Fruit fly (Drosophila melanogaster) whole organism, prepupa: Measurements from ENCODE around the gene Mst57Da.

ENCODE experiments used
- Blimp-1 ChIP-seq: fragments of 200-800 bp; sonication (Bioruptor generic); optimal IDR thresholded peaks from 3 replicates; lab custom pipeline; 2017; ENCODE audit warnings: missing biosample characterization, missing genetic modification characterization, mild to moderate bottlenecking, moderate library complexity, missing genetic modification reagents
- CG10631 ChIP-seq: fragments of 200-800 bp; sonication (Bioruptor generic); optimal IDR thresholded peaks from 2 replicates; lab custom pipeline; 2016; ENCODE audit warnings: missing biosample characterization, missing genetic modification characterization
- CG11294 ChIP-seq: fragments of 200-800 bp; sonication (Bioruptor generic); IDR thresholded peaks from 2 replicates; pipeline ENCODE4 v1.3.6; 2022; ENCODE audit warnings: missing biosample characterization, missing genetic modification characterization
- CG11762 ChIP-seq: fragments of 200-800 bp; sonication (Bioruptor generic); optimal IDR thresholded peaks from 3 replicates; lab custom pipeline; 2016; ENCODE audit warnings: missing biosample characterization, missing genetic modification characterization; ENCODE audit not compliant: insufficient read depth
- CG11902 ChIP-seq: fragments of 200-800 bp; sonication (Bioruptor generic); optimal IDR thresholded peaks from 3 replicates; lab custom pipeline; 2016; ENCODE audit warnings: missing biosample characterization, missing genetic modification characterization
- CG15336 ChIP-seq: fragments of 200-800 bp; sonication (Bioruptor generic); IDR thresholded peaks from 2 replicates; pipeline ENCODE4 v1.3.6; 2022; ENCODE audit warnings: missing biosample characterization, missing genetic modification characterization
- CG16779 ChIP-seq: fragments of 200-800 bp; sonication (Bioruptor generic); optimal IDR thresholded peaks from 3 replicates; lab custom pipeline; 2017; ENCODE audit warnings: missing biosample characterization, mild to moderate bottlenecking, missing genetic modification characterization
- CG3032 ChIP-seq: fragments of 200-800 bp; optimal IDR thresholded peaks from 2 replicates; lab custom pipeline; 2019; ENCODE audit warnings: missing biosample characterization, mild to moderate bottlenecking, missing genetic modification characterization, moderate library complexity
- CG31627 ChIP-seq: fragments of 200-800 bp; sonication (Bioruptor generic); optimal IDR thresholded peaks from 3 replicates; lab custom pipeline; 2016; ENCODE audit warnings: missing biosample characterization, missing genetic modification characterization
- CG3919 ChIP-seq: fragments of 200-800 bp; sonication (Bioruptor generic); optimal IDR thresholded peaks from 3 replicates; lab custom pipeline; 2016; ENCODE audit warnings: missing biosample characterization, missing genetic modification characterization
- CG6163 ChIP-seq: fragments of 200-800 bp; sonication (Bioruptor generic); IDR thresholded peaks from 3 replicates; pipeline ENCODE4 v1.3.6; 2022; ENCODE audit warnings: missing biosample characterization, missing genetic modification characterization
- CG6854 ChIP-seq: fragments of 200-800 bp; sonication (Bioruptor generic); optimal IDR thresholded peaks from 2 replicates; lab custom pipeline; 2017; ENCODE audit warnings: missing biosample characterization, mild to moderate bottlenecking, missing genetic modification characterization
- CG7368 ChIP-seq: fragments of 200-800 bp; sonication (Bioruptor generic); optimal IDR thresholded peaks from 3 replicates; lab custom pipeline; 2016; ENCODE audit warnings: missing biosample characterization, missing genetic modification characterization
- CG8119 ChIP-seq: fragments of 200-800 bp; sonication (Bioruptor generic); IDR thresholded peaks from 3 replicates; pipeline ENCODE4 v1.3.6; 2022; ENCODE audit warnings: missing biosample characterization, missing genetic modification characterization
- CG8319 ChIP-seq: fragments of 200-800 bp; sonication (Bioruptor generic); optimal IDR thresholded peaks from 3 replicates; lab custom pipeline; 2016; ENCODE audit warnings: missing biosample characterization, missing genetic modification characterization
- CG8632 ChIP-seq: fragments of 200-800 bp; sonication (Bioruptor generic); optimal IDR thresholded peaks from 3 replicates; lab custom pipeline; 2016; ENCODE audit warnings: missing biosample characterization, missing genetic modification characterization
- Eip75B ChIP-seq: fragments of 200-800 bp; sonication (Bioruptor generic); optimal IDR thresholded peaks from 3 replicates; lab custom pipeline; 2016; ENCODE audit warnings: missing biosample characterization, missing genetic modification characterization
- Eip78C ChIP-seq: fragments of 200-800 bp; sonication (Bioruptor generic); peaks from one replicate; lab custom pipeline; 2016; ENCODE audit warnings: missing biosample characterization, missing genetic modification characterization
- Eip93F ChIP-seq: fragments of 200-800 bp; sonication (Bioruptor generic); optimal IDR thresholded peaks from 2 replicates; lab custom pipeline; 2016; ENCODE audit warnings: missing biosample characterization, mild to moderate bottlenecking, missing genetic modification characterization
- Ets96B ChIP-seq: fragments of 200-800 bp; optimal IDR thresholded peaks from 2 replicates; lab custom pipeline; 2019; ENCODE audit warnings: missing biosample characterization, mild to moderate bottlenecking, missing genetic modification characterization, moderate library complexity
- Hr39 ChIP-seq: fragments of 200-800 bp; sonication (Bioruptor generic); optimal IDR thresholded peaks from 2 replicates; lab custom pipeline; 2016; ENCODE audit warnings: missing biosample characterization, missing genetic modification characterization
- Met ChIP-seq: fragments of 200-800 bp; sonication (Bioruptor generic); optimal IDR thresholded peaks from 3 replicates; lab custom pipeline; 2016; ENCODE audit warnings: missing biosample characterization, missing genetic modification characterization
- Smox ChIP-seq: fragments of 200-800 bp; sonication (Bioruptor generic); optimal IDR thresholded peaks from 3 replicates; lab custom pipeline; 2016; ENCODE audit warnings: missing biosample characterization, missing genetic modification characterization
- Sox102F ChIP-seq: fragments of 200-800 bp; sonication (Bioruptor generic); optimal IDR thresholded peaks from 2 replicates; lab custom pipeline; 2016; ENCODE audit warnings: missing biosample characterization, mild to moderate bottlenecking, missing genetic modification characterization
- Sox15 ChIP-seq: fragments of 200-800 bp; sonication (Bioruptor generic); optimal IDR thresholded peaks from 3 replicates; lab custom pipeline; 2016; ENCODE audit warnings: missing biosample characterization, missing genetic modification characterization
- achi ChIP-seq: fragments of 200-800 bp; sonication (Bioruptor generic); optimal IDR thresholded peaks from 3 replicates; lab custom pipeline; 2016; ENCODE audit warnings: missing biosample characterization, missing genetic modification characterization
- acj6 ChIP-seq: fragments of 200-800 bp; sonication (Bioruptor generic); optimal IDR thresholded peaks from 3 replicates; lab custom pipeline; 2016; ENCODE audit warnings: missing biosample characterization, missing genetic modification characterization
- cyc ChIP-seq: fragments of 200-800 bp; sonication (Bioruptor generic); optimal IDR thresholded peaks from 3 replicates; lab custom pipeline; 2016; ENCODE audit warnings: missing biosample characterization, missing genetic modification characterization
- dsx ChIP-seq: fragments of 200-800 bp; optimal IDR thresholded peaks from 3 replicates; lab custom pipeline; 2019; ENCODE audit warnings: missing biosample characterization, mild to moderate bottlenecking, missing genetic modification characterization, moderate library complexity; ENCODE audit not compliant: poor library complexity, severe bottlenecking
- esn ChIP-seq: fragments of 200-800 bp; sonication (Bioruptor generic); optimal IDR thresholded peaks from 2 replicates; lab custom pipeline; 2016; ENCODE audit warnings: missing biosample characterization, mild to moderate bottlenecking, missing genetic modification characterization, moderate library complexity
- fd59A ChIP-seq: fragments of 200-800 bp; sonication (Bioruptor generic); optimal IDR thresholded peaks from 2 replicates; lab custom pipeline; 2017; ENCODE audit warnings: missing biosample characterization, mild to moderate bottlenecking, missing genetic modification characterization, missing genetic modification reagents
- fkh ChIP-seq: fragments of 200-800 bp; sonication (Bioruptor generic); optimal IDR thresholded peaks from 3 replicates; lab custom pipeline; 2017; ENCODE audit warnings: missing biosample characterization, mild to moderate bottlenecking, missing genetic modification characterization, moderate library complexity
- lz ChIP-seq: fragments of 200-800 bp; sonication (Bioruptor generic); optimal IDR thresholded peaks from 3 replicates; lab custom pipeline; 2016; ENCODE audit warnings: missing biosample characterization, missing genetic modification characterization
- svp ChIP-seq: fragments of 200-800 bp; sonication (Bioruptor generic); peaks from one replicate; lab custom pipeline; 2016; ENCODE audit warnings: missing biosample characterization, missing genetic modification characterization
- topi ChIP-seq: fragments of 200-800 bp; sonication (Bioruptor generic); optimal IDR thresholded peaks from 3 replicates; lab custom pipeline; 2016; ENCODE audit warnings: missing biosample characterization, missing genetic modification characterization
- vri ChIP-seq: fragments of 200-800 bp; sonication (Bioruptor generic); optimal IDR thresholded peaks from 3 replicates; lab custom pipeline; 2016; ENCODE audit warnings: missing biosample characterization, mild to moderate bottlenecking, missing genetic modification characterization

The Mst57Da gene

dm6 chr3R:25831799-25832280, at the start of gene Mst57Da, which contains the start of gene alpha4GT2:
Gene Mst57Da (minus strand): TSS chr3R:25831899.
Gene alpha4GT2 (plus strand): TSS chr3R:25832230.
- TF ChIP-seq Blimp-1 = no peak
- no peak for TF ChIP-seq CG15336 (GFP tag; lab: Robert Waterston, UW)
- TF ChIP-seq Eip75B (GFP tag; lab: Kevin White, UChicago) = no peak
- no peak for TF ChIP-seq Sox102F
- TF ChIP-seq CG6163 (GFP tag; lab: Robert Waterston, UW) = no peak
- TF ChIP-seq cyc (GFP tag; lab: Kevin White, UChicago) = no peak
- no peak for TF ChIP-seq CG7368
- no peak for TF ChIP-seq esn (GFP tag; lab: Kevin White, UChicago)
- TF ChIP-seq CG8632 (GFP tag; lab: Kevin White, UChicago) = no peak
- no peak for TF ChIP-seq CG16779 (tag; lab: Kevin White, UChicago)
- no peak for TF ChIP-seq achi
- TF ChIP-seq fkh (GFP tag; lab: Kevin White, UChicago) = no peak
- TF ChIP-seq Hr39 (GFP tag; lab: Kevin White, UChicago) = no peak
- no peak for TF ChIP-seq Met (GFP tag; lab: Kevin White, UChicago)
- TF ChIP-seq acj6 (GFP tag; lab: Kevin White, UChicago) = no peak

DNA sequence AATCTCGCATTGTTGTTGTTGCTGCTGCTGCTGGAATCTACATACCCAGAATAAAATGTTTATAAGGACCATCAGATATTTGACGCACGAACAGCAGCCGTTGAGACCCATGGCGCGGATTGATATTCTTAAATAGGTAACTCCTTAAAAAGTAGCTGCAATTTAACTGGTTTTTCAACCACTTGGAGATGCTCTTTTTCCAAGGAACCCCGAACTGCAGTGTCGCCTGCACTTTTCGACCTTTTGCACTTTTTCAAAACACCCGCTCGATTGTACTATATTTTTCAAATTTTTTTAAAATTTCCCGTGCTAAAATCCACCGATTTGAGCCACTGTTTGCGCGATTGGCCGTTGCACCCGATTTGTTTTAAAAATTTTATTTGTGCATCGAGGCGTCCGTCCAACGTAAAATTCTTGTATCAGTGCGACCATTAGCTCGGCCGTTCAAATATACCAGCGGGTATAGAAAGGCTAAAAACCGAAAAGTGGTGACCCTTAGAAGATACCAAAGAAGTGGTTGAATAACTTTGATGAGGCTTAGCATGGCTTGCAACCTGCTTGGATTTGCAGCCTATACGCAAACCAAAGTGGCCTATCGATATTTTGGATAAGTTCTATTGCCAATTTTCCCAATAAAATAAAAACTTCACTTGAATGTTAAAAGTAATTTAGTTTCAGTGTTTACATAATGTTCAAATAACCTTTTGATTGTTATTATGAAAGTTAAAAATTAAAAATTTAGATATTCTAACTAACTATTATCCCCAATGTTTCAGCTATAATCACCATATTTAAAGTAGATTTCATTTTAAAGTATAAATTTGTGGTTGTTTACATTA, 49.5 kb upstream of the Mst57Da start, which contains the start of gene Tsp96F:
Gene Tsp96F (minus strand): TSS at position 457 of the 839 bp plus-strand sequence.
- TF ChIP-seq svp (peak; percentile 80), CG11294 (GFP tag; lab: Robert Waterston, UW) (no peak), Smox (GFP tag; lab: Kevin White, UChicago) (no peak), CG6163 (GFP tag; lab: Robert Waterston, UW) (peak; percentile 41; the same call in 2 of the 3 replicates), CG8319 (GFP tag; lab: Kevin White, UChicago) (peak; percentile 98), fd59A (GFP tag; lab: Kevin White, UChicago) (no peak), CG8119 (GFP tag; lab: Robert Waterston, UW) (peak; percentile 12; the same call in 1 of the 3 replicates), Sox15 (GFP tag; lab: Kevin White, UChicago) (no peak), dsx (GFP tag; lab: Kevin White, UChicago) (no peak), CG3032 (no peak), CG6854 (GFP tag; lab: Kevin White, UChicago) (peak; percentile 19), CG11762 (GFP tag; lab: Kevin White, UChicago) (no peak), Eip93F (GFP tag; lab: Kevin White, UChicago) (no peak), CG31627 (no peak), CG11902 (GFP tag; lab: Kevin White, UChicago) (no peak), CG3919 (GFP tag; lab: Kevin White, UChicago) (no peak), CG10631 (GFP tag; lab: Kevin White, UChicago) (no peak), vri (GFP tag; lab: Kevin White, UChicago) (no peak), Ets96B (tag; lab: Kevin White, UChicago) (no peak), Eip78C (GFP tag; lab: Kevin White, UChicago) (peak; percentile 17), lz (GFP tag; lab: Kevin White, UChicago) (no peak), topi (GFP tag; lab: Kevin White, UChicago) (peak; percentile 6)
- TF ChIP-seq, all 60 proteins: peak for 7
